Worm (Caenorhabditis elegans): Measurements from ENCODE around the gene R05H10.7.

ce11 chrII:14818376-14818775, 37.0 kb upstream of the R05H10.7 start, which contains the start of gene nhr-61:
- TF ChIP-seq unc-62 (GFP tag; optimal IDR thresholded peaks at IDR 0.05) = no peak
- TF ChIP-seq unc-39 (tag; optimal IDR thresholded peaks at IDR 0.05) = no peak
- no peak for TF ChIP-seq ceh-43 (GFP tag; optimal IDR thresholded peaks at IDR 0.05)
- no peak for TF ChIP-seq ceh-83 (GFP tag; optimal IDR thresholded peaks at IDR 0.05)

All from whole organism, mixed stage, embryonic.